Fruit fly (Drosophila melanogaster) whole organism, embryonic: Measurements from ENCODE around the gene Orp8.
A peak's percentile ranks its signal among the peaks of the same experiment; 100 is the strongest.

ENCODE experiments used
- CG10209 ChIP-seq: fragments of 200-800 bp; sonication (Bioruptor generic); optimal IDR thresholded peaks from 3 replicates; lab custom pipeline; 2017; ENCODE audit warnings: missing biosample characterization, mild to moderate bottlenecking, missing genetic modification characterization, missing genetic modification reagents
- CG10366 ChIP-seq: fragments of 200-800 bp; sonication (Bioruptor generic); IDR thresholded peaks from 2 replicates; pipeline ENCODE4 v1.3.6; 2022; ENCODE audit warnings: missing biosample characterization, missing genetic modification characterization
- CG11456 ChIP-seq: fragments of 200-800 bp; sonication (Bioruptor generic); IDR thresholded peaks from 3 replicates; pipeline ENCODE4 v1.3.6; 2022; ENCODE audit warnings: missing biosample characterization, missing genetic modification characterization
- CG12155 ChIP-seq: fragments of 200-800 bp; sonication (Bioruptor generic); optimal IDR thresholded peaks from 3 replicates; lab custom pipeline; 2016; ENCODE audit warnings: missing biosample characterization, missing genetic modification characterization
- CG12236 ChIP-seq: fragments of 200-800 bp; sonication (Bioruptor generic); optimal IDR thresholded peaks from 2 replicates; lab custom pipeline; 2016; ENCODE audit warnings: missing biosample characterization, missing genetic modification characterization
- CG1233 ChIP-seq: fragments of 200-800 bp; sonication (Bioruptor generic); optimal IDR thresholded peaks from 4 replicates; lab custom pipeline; 2018; ENCODE audit warnings: missing biosample characterization, mild to moderate bottlenecking, missing genetic modification characterization
- CG13123 ChIP-seq: fragments of 200-800 bp; sonication (Bioruptor generic); optimal IDR thresholded peaks from 2 replicates; lab custom pipeline; 2016; ENCODE audit warnings: missing biosample characterization, missing genetic modification characterization
- CG13287 ChIP-seq: fragments of 200-800 bp; sonication (Bioruptor generic); IDR thresholded peaks from 2 replicates; pipeline ENCODE4 v1.3.6; 2022; ENCODE audit warnings: missing biosample characterization, missing genetic modification characterization; ENCODE audit not compliant: partially characterized antibody
- CG13424 ChIP-seq: fragments of 200-800 bp; sonication (Bioruptor generic); optimal IDR thresholded peaks from 2 replicates; lab custom pipeline; 2019; ENCODE audit warnings: missing biosample characterization, mild to moderate bottlenecking, missing genetic modification characterization, moderate library complexity
- CG15269 ChIP-seq: fragments of 200-800 bp; sonication (Bioruptor generic); optimal IDR thresholded peaks from 2 replicates; lab custom pipeline; 2018; ENCODE audit warnings: missing biosample characterization, mild to moderate bottlenecking, missing genetic modification characterization, moderate library complexity
- CG16863 ChIP-seq: fragments of 200-800 bp; sonication (Bioruptor generic); optimal IDR thresholded peaks from 3 replicates; lab custom pipeline; 2016; ENCODE audit warnings: missing biosample characterization, missing genetic modification characterization
- CG17328 ChIP-seq: fragments of 200-800 bp; sonication (Bioruptor generic); IDR thresholded peaks from 2 replicates; pipeline ENCODE4 v1.3.6; 2022; ENCODE audit warnings: missing biosample characterization, missing genetic modification characterization
- CG17568 ChIP-seq: fragments of 200-800 bp; sonication (Bioruptor generic); optimal IDR thresholded peaks from 2 replicates; lab custom pipeline; 2018; ENCODE audit warnings: missing biosample characterization, mild to moderate bottlenecking, missing genetic modification characterization, moderate library complexity
- CG17829 ChIP-seq: fragments of 200-800 bp; optimal IDR thresholded peaks from 2 replicates; lab custom pipeline; 2019; ENCODE audit warnings: missing biosample characterization, mild to moderate bottlenecking, missing genetic modification characterization, moderate library complexity
- CG8089 ChIP-seq: fragments of 200-800 bp; sonication (Bioruptor generic); optimal IDR thresholded peaks from 3 replicates; lab custom pipeline; 2016; ENCODE audit warnings: missing biosample characterization, missing genetic modification characterization
- CG8359 ChIP-seq: fragments of 200-800 bp; sonication (Bioruptor generic); optimal IDR thresholded peaks from 2 replicates; lab custom pipeline; 2017; ENCODE audit warnings: missing biosample characterization, mild to moderate bottlenecking, missing genetic modification characterization, borderline replicate concordance
- CG9932 ChIP-seq: fragments of 200-800 bp; sonication (Bioruptor generic); IDR thresholded peaks from 2 replicates; pipeline ENCODE4 v1.3.6; 2022; ENCODE audit warnings: missing biosample characterization, missing genetic modification characterization
- Dad ChIP-seq: fragments of 200-800 bp; sonication (Bioruptor generic); optimal IDR thresholded peaks from 3 replicates; lab custom pipeline; 2016; ENCODE audit warnings: missing biosample characterization, missing genetic modification characterization
- Dref ChIP-seq: fragments of 200-800 bp; sonication (Bioruptor generic); IDR thresholded peaks from 2 replicates; pipeline ENCODE4 v1.3.6; 2022; ENCODE audit warnings: missing biosample characterization, missing genetic modification characterization
- Fer1 ChIP-seq: fragments of 200-800 bp; sonication (Bioruptor generic); optimal IDR thresholded peaks from 2 replicates; lab custom pipeline; 2017; ENCODE audit warnings: missing biosample characterization, mild to moderate bottlenecking, missing genetic modification characterization
- Hr78 ChIP-seq, 2 experiments: fragments of 200-800 bp in 1 of 2; fragments of >200 bp in 1 of 2; sonication (Bioruptor generic) in 1 of 2; optimal IDR thresholded peaks; 2 replicates each; lab custom pipeline; 2017 to 2019; ENCODE audit warnings: missing biosample characterization in 2 of 2, missing genetic modification characterization in 2 of 2, mild to moderate bottlenecking in 1 of 2, moderate library complexity in 1 of 2
- Med ChIP-seq: fragments of 200-800 bp; sonication (Bioruptor generic); peaks from one replicate; lab custom pipeline; 2016; ENCODE audit warnings: missing biosample characterization, missing genetic modification characterization, mild to moderate bottlenecking, inconsistent platforms, moderate library complexity
- NK7.1 ChIP-seq: fragments of 200-800 bp; sonication (Bioruptor generic); optimal IDR thresholded peaks from 3 replicates; lab custom pipeline; 2016; ENCODE audit warnings: missing biosample characterization, missing genetic modification characterization
- Pdp1 ChIP-seq, 2 experiments: fragments of 200-800 bp; sonication (Bioruptor generic); optimal IDR thresholded peaks; 3 replicates each; lab custom pipeline; 2016; ENCODE audit warnings: missing biosample characterization in 2 of 2, missing genetic modification characterization in 2 of 2, mild to moderate bottlenecking in 1 of 2, moderate library complexity in 1 of 2
- Side ChIP-seq: fragments of 200-800 bp; sonication (Bioruptor generic); optimal IDR thresholded peaks from 2 replicates; lab custom pipeline; 2016; ENCODE audit warnings: missing biosample characterization, missing genetic modification characterization
- Xrp1 ChIP-seq: fragments of 200-800 bp; sonication (Bioruptor generic); IDR thresholded peaks from 2 replicates; pipeline ENCODE4 v1.3.6; 2022; ENCODE audit warnings: missing biosample characterization, missing genetic modification characterization
- ac ChIP-seq: fragments of 200-800 bp; sonication (Bioruptor generic); optimal IDR thresholded peaks from 3 replicates; lab custom pipeline; 2017; ENCODE audit warnings: missing biosample characterization, mild to moderate bottlenecking, missing genetic modification characterization
- ap ChIP-seq: fragments of 200-800 bp; sonication (Bioruptor generic); IDR thresholded peaks from 2 replicates; pipeline ENCODE4 v1.3.6; 2022; ENCODE audit warnings: missing biosample characterization, missing genetic modification characterization
- cas ChIP-seq: fragments of 200-800 bp; sonication (Bioruptor generic); IDR thresholded peaks from 2 replicates; pipeline ENCODE4 v1.3.6; 2022; ENCODE audit warnings: missing biosample characterization, missing genetic modification characterization
- chif ChIP-seq, 2 experiments: fragments of 200-800 bp; sonication (Bioruptor generic); optimal IDR thresholded peaks; 3 replicates each; lab custom pipeline; 2016; ENCODE audit warnings: missing biosample characterization in 2 of 2, missing genetic modification characterization in 2 of 2
- dati ChIP-seq: fragments of 200-800 bp; sonication (Bioruptor generic); IDR thresholded peaks from 2 replicates; pipeline ENCODE4 v1.3.6; 2022; ENCODE audit warnings: missing biosample characterization, missing genetic modification characterization
- dpn ChIP-seq, 2 experiments: fragments of 200-800 bp; sonication (Bioruptor generic); optimal IDR thresholded peaks; 3 replicates each; lab custom pipeline; 2016; ENCODE audit warnings: missing biosample characterization in 2 of 2, missing genetic modification characterization in 2 of 2
- fd3F ChIP-seq: fragments of 200-800 bp; sonication (Bioruptor generic); optimal IDR thresholded peaks from 2 replicates; lab custom pipeline; 2018; ENCODE audit warnings: missing biosample characterization, mild to moderate bottlenecking, missing genetic modification characterization, moderate library complexity
- insv ChIP-seq, 2 experiments: fragments of 200-800 bp; sonication (Bioruptor generic); optimal IDR thresholded peaks; 3 replicates each; lab custom pipeline; 2016 to 2018; ENCODE audit warnings: missing biosample characterization in 2 of 2, missing genetic modification characterization in 2 of 2
- lilli ChIP-seq: fragments of 200-800 bp; sonication (Bioruptor generic); optimal IDR thresholded peaks from 3 replicates; lab custom pipeline; 2016; ENCODE audit warnings: missing biosample characterization, missing genetic modification characterization
- lola ChIP-seq, 3 experiments: fragments of >200 bp in 2 of 3; fragments of 200-800 bp in 1 of 3; sonication (Bioruptor generic) in 1 of 3; optimal IDR thresholded peaks; 2 replicates each; lab custom pipeline; 2017 to 2019; ENCODE audit warnings: missing biosample characterization in 3 of 3, missing genetic modification characterization in 3 of 3, mild to moderate bottlenecking in 1 of 3, moderate library complexity in 1 of 3
- peb ChIP-seq: fragments of 200-800 bp; sonication (Bioruptor generic); IDR thresholded peaks from 2 replicates; pipeline ENCODE4 v1.3.6; 2022; ENCODE audit warnings: missing biosample characterization, missing genetic modification characterization
- phol ChIP-seq: fragments of 200-800 bp; sonication (Bioruptor generic); optimal IDR thresholded peaks from 3 replicates; lab custom pipeline; 2018; ENCODE audit warnings: missing biosample characterization, mild to moderate bottlenecking, missing genetic modification characterization, moderate library complexity
- so ChIP-seq: fragments of 200-800 bp; sonication (Bioruptor generic); IDR thresholded peaks from 3 replicates; pipeline ENCODE4 v1.3.6; 2022; ENCODE audit warnings: missing biosample characterization, missing genetic modification characterization
- sqz ChIP-seq: fragments of 200-800 bp; sonication (Bioruptor generic); optimal IDR thresholded peaks from 3 replicates; lab custom pipeline; 2018; ENCODE audit warnings: missing biosample characterization, mild to moderate bottlenecking, missing genetic modification characterization
- sug ChIP-seq: fragments of 200-800 bp; optimal IDR thresholded peaks from 2 replicates; lab custom pipeline; 2019; ENCODE audit warnings: missing biosample characterization, mild to moderate bottlenecking, missing genetic modification characterization, moderate library complexity
- tio ChIP-seq: fragments of 200-800 bp; sonication (Bioruptor generic); optimal IDR thresholded peaks from 2 replicates; lab custom pipeline; 2017; ENCODE audit warnings: missing biosample characterization, missing genetic modification characterization, inconsistent platforms
- tll ChIP-seq, 2 experiments: fragments of 200-800 bp in 1 of 2; fragments of >200 bp in 1 of 2; sonication (Bioruptor generic) in 1 of 2; optimal IDR thresholded peaks; 2 replicates each; lab custom pipeline; 2017 to 2019; ENCODE audit warnings: missing biosample characterization in 2 of 2, missing genetic modification characterization in 2 of 2, mild to moderate bottlenecking in 1 of 2, moderate library complexity in 1 of 2
- trem ChIP-seq: fragments of 200-800 bp; optimal IDR thresholded peaks from 3 replicates; lab custom pipeline; 2019; ENCODE audit warnings: missing biosample characterization, mild to moderate bottlenecking, missing genetic modification characterization, moderate library complexity
- ttk ChIP-seq: fragments of 200-800 bp; sonication (Bioruptor generic); IDR thresholded peaks from 2 replicates; pipeline ENCODE4 v2.1.2; 2022; ENCODE audit warnings: missing biosample characterization, missing genetic modification characterization
- tup ChIP-seq: fragments of 200-800 bp; sonication (Bioruptor generic); optimal IDR thresholded peaks from 2 replicates; lab custom pipeline; 2016; ENCODE audit warnings: missing biosample characterization, mild to moderate bottlenecking, missing genetic modification characterization, moderate library complexity
- twi ChIP-seq: fragments of 200-800 bp; optimal IDR thresholded peaks from 2 replicates; lab custom pipeline; 2019; ENCODE audit warnings: missing biosample characterization, mild to moderate bottlenecking, missing genetic modification characterization, moderate library complexity
- vvl ChIP-seq: fragments of 200-800 bp; sonication (Bioruptor generic); IDR thresholded peaks from 2 replicates; pipeline ENCODE4 v1.3.6; 2022; ENCODE audit warnings: missing biosample characterization, missing genetic modification characterization
- wek ChIP-seq: fragments of 200-800 bp; sonication (Bioruptor generic); optimal IDR thresholded peaks from 3 replicates; lab custom pipeline; 2018; ENCODE audit warnings: missing biosample characterization, mild to moderate bottlenecking, missing genetic modification characterization, moderate library complexity
- zfh1 ChIP-seq: fragments of 200-800 bp; sonication (Bioruptor generic); IDR thresholded peaks from 3 replicates; pipeline ENCODE4 v1.3.6; 2022; ENCODE audit warnings: missing biosample characterization, missing genetic modification characterization

The Orp8 gene

dm6 chr3R:20276012-20276411 lies 33.1 kb upstream of the Orp8 start (continued):
- peak in 1 of 2 experiments; percentile 70 for TF ChIP-seq Hr78 (GFP tag; optimal IDR thresholded peaks at IDR 0.05; lab: Kevin White, UChicago)
- TF ChIP-seq lola (GFP tag; optimal IDR thresholded peaks at IDR 0.05; lab: Kevin White, UChicago): peak in 1 of 3 experiments; percentile 29
- TF ChIP-seq ap (GFP tag; lab: Robert Waterston, UW): no peak
- TF ChIP-seq dati (GFP tag; lab: Robert Waterston, UW): no peak
- no peak for TF ChIP-seq CG13123
- no peak for TF ChIP-seq sug (tag; lab: Kevin White, UChicago)
- TF ChIP-seq NK7.1 (GFP tag; lab: Kevin White, UChicago): peak; percentile 44
- TF ChIP-seq CG8359: peak; percentile 41
- TF ChIP-seq trem (tag; lab: Kevin White, UChicago): no peak
- TF ChIP-seq Side (GFP tag; lab: Kevin White, UChicago): peak; percentile 55
- TF ChIP-seq fd3F (GFP tag; lab: Kevin White, UChicago): no peak
- peak; percentile 12 for TF ChIP-seq tio
- peak in 1 of 2 experiments; percentile 29 for TF ChIP-seq Pdp1 (GFP tag; optimal IDR thresholded peaks at IDR 0.05; lab: Kevin White, UChicago)
- TF ChIP-seq CG16863: no peak
- no peak for TF ChIP-seq CG13287
- TF ChIP-seq so (GFP tag; lab: Robert Waterston, UW): no peak
- TF ChIP-seq cas (GFP tag; lab: Robert Waterston, UW): no peak
- TF ChIP-seq CG8089 (GFP tag; lab: Kevin White, UChicago): peak; percentile 41
- no peak for TF ChIP-seq CG9932 (GFP tag; lab: Robert Waterston, UW)
- TF ChIP-seq CG15269: no peak
- peak; percentile 36 for TF ChIP-seq CG17568
- no peak for TF ChIP-seq CG13424 (tag; lab: Kevin White, UChicago)
- TF ChIP-seq wek (GFP tag; lab: Kevin White, UChicago): peak; percentile 12
- TF ChIP-seq CG10366: no peak
- 0 out of 2 replicates have a peak, but pooled peaks have one; percentile 29 for TF ChIP-seq Xrp1 (GFP tag; lab: Robert Waterston, UW)
- TF ChIP-seq tll (GFP tag; optimal IDR thresholded peaks at IDR 0.05; lab: Kevin White, UChicago): peak in 1 of 2 experiments; percentile 95
- peak; percentile 13 for TF ChIP-seq tup (GFP tag; lab: Kevin White, UChicago)
- TF ChIP-seq vvl (GFP tag; lab: Robert Waterston, UW): no peak
- peak; percentile 16 for TF ChIP-seq Fer1 (GFP tag; lab: Kevin White, UChicago)
- TF ChIP-seq CG12155: no peak
- peak; percentile 15 for TF ChIP-seq CG12236 (GFP tag; lab: Kevin White, UChicago)
- TF ChIP-seq peb (GFP tag; lab: Robert Waterston, UW): no peak
- TF ChIP-seq Dref: no peak
- peak; percentile 27 for TF ChIP-seq sqz (GFP tag; lab: Kevin White, UChicago)
- TF ChIP-seq CG17328 (GFP tag; lab: Robert Waterston, UW): peak; percentile 45; the same call in 1 of the 2 replicates
- TF ChIP-seq zfh1 (GFP tag; lab: Robert Waterston, UW): no peak
- TF ChIP-seq chif (GFP tag; optimal IDR thresholded peaks at IDR 0.05; lab: Kevin White, UChicago): peak; percentile 35 to 46
- no peak for TF ChIP-seq CG11456 (GFP tag; lab: Robert Waterston, UW)
- peak in 1 of 2 experiments; percentile 39 for TF ChIP-seq dpn (GFP tag; optimal IDR thresholded peaks at IDR 0.05; lab: Kevin White, UChicago)
- TF ChIP-seq phol: no peak
- peak; percentile 36 for TF ChIP-seq CG10209 (GFP tag; lab: Kevin White, UChicago)
- TF ChIP-seq CG17829 (tag; lab: Kevin White, UChicago): peak; percentile 13
- TF ChIP-seq ac (GFP tag; lab: Kevin White, UChicago): peak; percentile 90
- no peak for TF ChIP-seq ttk (GFP tag; lab: Robert Waterston, UW)
- peak; percentile 82 for TF ChIP-seq Med (GFP tag; lab: Kevin White, UChicago)
- peak; percentile 11 for TF ChIP-seq lilli (GFP tag; lab: Kevin White, UChicago)
- TF ChIP-seq insv (GFP tag; optimal IDR thresholded peaks at IDR 0.05; lab: Kevin White, UChicago): peak in 1 of 2 experiments; percentile 38
- peak; percentile 70 for TF ChIP-seq twi (tag; lab: Kevin White, UChicago)
- peak; percentile 62 for TF ChIP-seq CG1233 (GFP tag; lab: Kevin White, UChicago)
- TF ChIP-seq Dad (GFP tag; lab: Kevin White, UChicago): no peak
